Worm (Caenorhabditis elegans): Measurements from ENCODE around the gene grl-18.
"Not testable (repeated sequence)": the region's sequence is repeated elsewhere in the genome, so short reads cannot be mapped to it uniquely, and the experiment has no call there.

ce11 chrV:5470930-5471329 lies 17.7 kb downstream of the grl-18 start, which contains the start of gene ZC317.7:
- not testable (repeated sequence) for TF ChIP-seq W03F9.2, him-1, dao-5 (tag; optimal IDR thresholded peaks at IDR 0.05)

Measured in whole organism, L4/young adult.